Fruit fly (Drosophila melanogaster) whole organism, embryonic: ENCODE data around the gene bor.
A peak's percentile ranks its signal among the peaks of the same experiment; 100 is the strongest.

Experiments
- Antp ChIP-seq: fragments of 200-800 bp; sonication (Bioruptor generic); optimal IDR thresholded peaks from 3 replicates; lab custom pipeline; 2016; ENCODE audit warnings: missing biosample characterization, missing genetic modification characterization
- BEAF-32 ChIP-seq: fragments of 200-800 bp; sonication (Bioruptor generic); optimal IDR thresholded peaks from 3 replicates; lab custom pipeline; 2017; ENCODE audit warnings: missing biosample characterization, missing genetic modification characterization, mild to moderate bottlenecking, moderate library complexity, missing genetic modification reagents
- Blimp-1 ChIP-seq: fragments of 200-800 bp; sonication (Bioruptor generic); optimal IDR thresholded peaks from 3 replicates; lab custom pipeline; 2018; ENCODE audit warnings: missing biosample characterization, missing genetic modification characterization, mild to moderate bottlenecking, moderate library complexity, missing genetic modification reagents
- CG10209 ChIP-seq: fragments of 200-800 bp; sonication (Bioruptor generic); optimal IDR thresholded peaks from 3 replicates; lab custom pipeline; 2017; ENCODE audit warnings: missing biosample characterization, mild to moderate bottlenecking, missing genetic modification characterization, missing genetic modification reagents
- CG10959 ChIP-seq: fragments of 200-800 bp; sonication (Bioruptor generic); IDR thresholded peaks from 2 replicates; pipeline ENCODE4 v1.3.6; 2022; ENCODE audit warnings: missing biosample characterization, missing genetic modification characterization
- CG11247 ChIP-seq: fragments of 200-800 bp; sonication (Bioruptor generic); IDR thresholded peaks from 2 replicates; pipeline ENCODE4 v1.3.6; 2022; ENCODE audit warnings: missing biosample characterization, missing genetic modification characterization
- CG11723 ChIP-seq: fragments of 200-800 bp; sonication (Bioruptor generic); optimal IDR thresholded peaks from 2 replicates; lab custom pipeline; 2017; ENCODE audit warnings: missing biosample characterization, mild to moderate bottlenecking, missing genetic modification characterization
- CG13296 ChIP-seq: fragments of 200-800 bp; sonication (Bioruptor generic); optimal IDR thresholded peaks from 3 replicates; lab custom pipeline; 2018; ENCODE audit warnings: missing biosample characterization, mild to moderate bottlenecking, missing genetic modification characterization
- CG15011 ChIP-seq: fragments of 200-800 bp; sonication (Bioruptor generic); optimal IDR thresholded peaks from 3 replicates; lab custom pipeline; 2018; ENCODE audit warnings: missing biosample characterization, mild to moderate bottlenecking, missing genetic modification characterization
- CG17912 ChIP-seq: fragments of 200-800 bp; sonication (Bioruptor generic); optimal IDR thresholded peaks from 2 replicates; lab custom pipeline; 2018; ENCODE audit warnings: missing biosample characterization, mild to moderate bottlenecking, missing genetic modification characterization
- CG1832 ChIP-seq: fragments of 200-800 bp; sonication (Bioruptor generic); optimal IDR thresholded peaks from 2 replicates; lab custom pipeline; 2017; ENCODE audit warnings: missing biosample characterization, mild to moderate bottlenecking, missing genetic modification characterization, inconsistent platforms
- CG18476 ChIP-seq: fragments of 200-800 bp; sonication (Bioruptor generic); optimal IDR thresholded peaks from 2 replicates; lab custom pipeline; 2016; ENCODE audit warnings: missing biosample characterization, mild to moderate bottlenecking, missing genetic modification characterization
- CG2120 ChIP-seq: fragments of 200-800 bp; sonication (Bioruptor generic); optimal IDR thresholded peaks from 3 replicates; lab custom pipeline; 2016; ENCODE audit warnings: missing biosample characterization, missing genetic modification characterization
- CG2129 ChIP-seq: fragments of 200-800 bp; sonication (Bioruptor generic); IDR thresholded peaks from 2 replicates; pipeline ENCODE4 v1.3.6; 2022; ENCODE audit warnings: missing biosample characterization, missing genetic modification characterization; ENCODE audit not compliant: partially characterized antibody
- CG2889 ChIP-seq: fragments of 200-800 bp; sonication (Bioruptor generic); IDR thresholded peaks from 3 replicates; pipeline ENCODE4 v1.3.6; 2022; ENCODE audit warnings: missing biosample characterization, missing genetic modification characterization
- CG31224 ChIP-seq: fragments of 200-800 bp; sonication (Bioruptor generic); IDR thresholded peaks from 2 replicates; pipeline ENCODE4 v1.3.6; 2022; ENCODE audit warnings: missing biosample characterization, missing genetic modification characterization
- CG4707 ChIP-seq: fragments of 200-800 bp; sonication (Bioruptor generic); optimal IDR thresholded peaks from 2 replicates; lab custom pipeline; 2018; ENCODE audit warnings: missing biosample characterization, mild to moderate bottlenecking, missing genetic modification characterization, moderate library complexity
- CG4730 ChIP-seq: fragments of 200-800 bp; sonication (Bioruptor generic); IDR thresholded peaks from 2 replicates; pipeline ENCODE4 v1.3.6; 2022; ENCODE audit warnings: missing biosample characterization, missing genetic modification characterization
- CG9932 ChIP-seq: fragments of 200-800 bp; sonication (Bioruptor generic); IDR thresholded peaks from 2 replicates; pipeline ENCODE4 v1.3.6; 2022; ENCODE audit warnings: missing biosample characterization, missing genetic modification characterization
- CrebB ChIP-seq: fragments of 200-800 bp; sonication (Bioruptor generic); optimal IDR thresholded peaks from 3 replicates; lab custom pipeline; 2018; ENCODE audit warnings: missing biosample characterization, mild to moderate bottlenecking, missing genetic modification characterization
- Dip3 ChIP-seq: fragments of 200-800 bp; sonication (Bioruptor generic); optimal IDR thresholded peaks from 3 replicates; lab custom pipeline; 2016; ENCODE audit warnings: missing biosample characterization, missing genetic modification characterization
- Elba2 ChIP-seq: fragments of 200-800 bp; sonication (Bioruptor generic); optimal IDR thresholded peaks from 3 replicates; lab custom pipeline; 2016; ENCODE audit warnings: missing biosample characterization, missing genetic modification characterization
- GATAe ChIP-seq: fragments of 200-800 bp; sonication (Bioruptor generic); conservative IDR thresholded peaks from 2 replicates; pipeline ENCODE4 v1.3.6; 2022; ENCODE audit warnings: missing biosample characterization, missing genetic modification characterization
- Hmr ChIP-seq: fragments of 200-800 bp; sonication (Bioruptor generic); optimal IDR thresholded peaks from 3 replicates; lab custom pipeline; 2017; ENCODE audit warnings: mild to moderate bottlenecking, missing biosample characterization, missing genetic modification reagents, missing genetic modification characterization
- Hr3 ChIP-seq: fragments of 200-800 bp; sonication (Bioruptor generic); optimal IDR thresholded peaks from 3 replicates; lab custom pipeline; 2016; ENCODE audit warnings: missing biosample characterization, missing genetic modification characterization
- Hr51 ChIP-seq, 2 experiments: fragments of 200-800 bp; sonication (Bioruptor generic); optimal IDR thresholded peaks; 2 replicates in 1 of 2; 3 replicates in 1 of 2; lab custom pipeline; 2016 to 2018; ENCODE audit warnings: missing biosample characterization in 2 of 2, missing genetic modification characterization in 2 of 2, mild to moderate bottlenecking in 1 of 2, moderate library complexity in 1 of 2
- Neu2 ChIP-seq: fragments of 200-800 bp; sonication (Bioruptor generic); optimal IDR thresholded peaks from 3 replicates; lab custom pipeline; 2016; ENCODE audit warnings: missing biosample characterization, missing genetic modification characterization, borderline replicate concordance
- Oli ChIP-seq: fragments of 200-800 bp; sonication (Bioruptor generic); optimal IDR thresholded peaks from 2 replicates; lab custom pipeline; 2018; ENCODE audit warnings: missing biosample characterization, mild to moderate bottlenecking, missing genetic modification characterization, moderate library complexity
- PHDP ChIP-seq: fragments of 200-800 bp; sonication (Bioruptor generic); optimal IDR thresholded peaks from 3 replicates; lab custom pipeline; 2018; ENCODE audit warnings: missing biosample characterization, mild to moderate bottlenecking, missing genetic modification characterization, moderate library complexity
- Pdp1 ChIP-seq, 2 experiments: fragments of 200-800 bp; sonication (Bioruptor generic); optimal IDR thresholded peaks; 3 replicates each; lab custom pipeline; 2016; ENCODE audit warnings: missing biosample characterization in 2 of 2, missing genetic modification characterization in 2 of 2, mild to moderate bottlenecking in 1 of 2, moderate library complexity in 1 of 2
- Rfx ChIP-seq: fragments of 200-800 bp; sonication (Bioruptor generic); IDR thresholded peaks from 2 replicates; pipeline ENCODE4 v1.3.6; 2022; ENCODE audit warnings: missing biosample characterization, missing genetic modification characterization
- Scr ChIP-seq: fragments of 200-800 bp; sonication (Bioruptor generic); IDR thresholded peaks from 2 replicates; pipeline ENCODE4 v1.3.6; 2022; ENCODE audit warnings: missing biosample characterization, missing genetic modification characterization; ENCODE audit not compliant: partially characterized antibody
- Sin3A ChIP-seq: fragments of >200 bp; optimal IDR thresholded peaks from 2 replicates; lab custom pipeline; 2018
- Sry-β ChIP-seq: fragments of 200-800 bp; sonication (Bioruptor generic); optimal IDR thresholded peaks from 2 replicates; lab custom pipeline; 2018; ENCODE audit warnings: missing biosample characterization, mild to moderate bottlenecking, missing genetic modification characterization, moderate library complexity
- Ssrp ChIP-seq: fragments of 200-800 bp; sonication (Bioruptor generic); optimal IDR thresholded peaks from 2 replicates; lab custom pipeline; 2018; ENCODE audit warnings: missing biosample characterization, mild to moderate bottlenecking, missing genetic modification characterization, moderate library complexity
- ap ChIP-seq: fragments of 200-800 bp; sonication (Bioruptor generic); IDR thresholded peaks from 2 replicates; pipeline ENCODE4 v1.3.6; 2022; ENCODE audit warnings: missing biosample characterization, missing genetic modification characterization
- bbx ChIP-seq: fragments of 200-800 bp; sonication (Bioruptor generic); IDR thresholded peaks from 2 replicates; pipeline ENCODE4 v1.3.6; 2022; ENCODE audit warnings: missing biosample characterization, missing genetic modification characterization; ENCODE audit not compliant: partially characterized antibody
- bcd ChIP-seq: fragments of 200-800 bp; sonication (Bioruptor generic); optimal IDR thresholded peaks from 2 replicates; lab custom pipeline; 2017; ENCODE audit warnings: missing biosample characterization, mild to moderate bottlenecking, missing genetic modification characterization
- dmrt99B ChIP-seq: fragments of 200-800 bp; sonication (Bioruptor generic); optimal IDR thresholded peaks from 2 replicates; lab custom pipeline; 2018; ENCODE audit warnings: missing biosample characterization, mild to moderate bottlenecking, missing genetic modification characterization, moderate library complexity
- hb ChIP-seq: fragments of 200-800 bp; sonication (Bioruptor generic); IDR thresholded peaks from 3 replicates; pipeline ENCODE4 v1.3.6; 2022; ENCODE audit warnings: missing biosample characterization, missing genetic modification characterization; ENCODE audit not compliant: partially characterized antibody
- kay ChIP-seq: fragments of 200-800 bp; sonication (Bioruptor generic); optimal IDR thresholded peaks from 2 replicates; lab custom pipeline; 2016; ENCODE audit warnings: missing biosample characterization, missing genetic modification characterization
- lmd ChIP-seq: fragments of 200-800 bp; sonication (Bioruptor generic); IDR thresholded peaks from 2 replicates; pipeline ENCODE4 v1.3.6; 2022; ENCODE audit warnings: missing biosample characterization, missing genetic modification characterization
- nmo ChIP-seq: fragments of 200-800 bp; sonication (Bioruptor generic); optimal IDR thresholded peaks from 2 replicates; lab custom pipeline; 2018; ENCODE audit warnings: missing biosample characterization, mild to moderate bottlenecking, missing genetic modification characterization, moderate library complexity
- org-1 ChIP-seq: fragments of 200-800 bp; sonication (Bioruptor generic); optimal IDR thresholded peaks from 2 replicates; lab custom pipeline; 2017; ENCODE audit warnings: missing biosample characterization, missing genetic modification characterization
- peb ChIP-seq: fragments of 200-800 bp; sonication (Bioruptor generic); IDR thresholded peaks from 2 replicates; pipeline ENCODE4 v1.3.6; 2022; ENCODE audit warnings: missing biosample characterization, missing genetic modification characterization
- sc ChIP-seq, 3 experiments: fragments of >200 bp in 2 of 3; fragments of 200-800 bp in 1 of 3; sonication (Bioruptor generic) in 1 of 3; optimal IDR thresholded peaks; 2 replicates in 2 of 3; 3 replicates in 1 of 3; lab custom pipeline; 2017; ENCODE audit warnings: mild to moderate bottlenecking in 1 of 3, missing biosample characterization in 1 of 3, missing genetic modification characterization in 1 of 3, missing genetic modification reagents in 1 of 3
- tap ChIP-seq: fragments of 200-800 bp; optimal IDR thresholded peaks from 3 replicates; lab custom pipeline; 2019; ENCODE audit warnings: missing biosample characterization, mild to moderate bottlenecking, missing genetic modification characterization, moderate library complexity

bor gene

dm6 chr3R:16223252-16224037 lies 40.5 kb downstream of the bor start (continued):
- TF ChIP-seq bbx (peak; percentile 50), dmrt99B (peak; percentile 72), CG2120 (peak; percentile 15), Sin3A (lab: Kevin White, UChicago) (no peak), lmd (GFP tag; lab: Robert Waterston, UW) (no peak), CG4707 (GFP tag; lab: Kevin White, UChicago) (peak; percentile 32), CrebB (tag; lab: Kevin White, UChicago) (peak; percentile 18), Antp (GFP tag; lab: Kevin White, UChicago) (peak; percentile 8), hb (no peak), Hr3 (peak; percentile 28), Neu2 (GFP tag; lab: Kevin White, UChicago) (no peak), Dip3 (GFP tag; lab: Kevin White, UChicago) (peak; percentile 3), org-1 (GFP tag; lab: Kevin White, UChicago) (peak; percentile 39), CG9932 (GFP tag; lab: Robert Waterston, UW) (peak; percentile 34; the same call in 1 of the 2 replicates), CG10209 (GFP tag; lab: Kevin White, UChicago) (no peak), ap (no peak), kay (no peak), Elba2 (GFP tag; lab: Kevin White, UChicago) (no peak), CG15011 (GFP tag; lab: Kevin White, UChicago) (peak; percentile 25), CG2129 (no peak), CG18476 (GFP tag; lab: Kevin White, UChicago) (peak; percentile 42), CG2889 (GFP tag; lab: Robert Waterston, UW) (no peak), sc (optimal IDR thresholded peaks at IDR 0.05; lab: Kevin White, UChicago) (no peak), sc (GFP tag; optimal IDR thresholded peaks at IDR 0.05; lab: Kevin White, UChicago) (no peak), Sry-β (no peak), CG10959 (GFP tag; lab: Robert Waterston, UW) (peak; percentile 44; the same call in 1 of the 2 replicates), nmo (GFP tag; lab: Kevin White, UChicago) (peak; percentile 43), peb (GFP tag; lab: Robert Waterston, UW) (no peak), Rfx (GFP tag; lab: Robert Waterston, UW) (peak; percentile 30; the same call in 1 of the 2 replicates), Hmr (GFP tag; lab: Kevin White, UChicago) (peak; percentile 42), PHDP (peak; percentile 30), Scr (GFP tag; lab: Robert Waterston, UW) (no peak), CG31224 (GFP tag; lab: Robert Waterston, UW) (no peak), Ssrp (peak; percentile 35), Blimp-1 (GFP tag; lab: Kevin White, UChicago) (peak; percentile 25), CG1832 (GFP tag; lab: Kevin White, UChicago) (no peak), Oli (tag; lab: Kevin White, UChicago) (peak; percentile 51), GATAe (GFP tag; lab: Robert Waterston, UW) (no peak), CG4730 (no peak), tap (peak; percentile 21), CG13296 (GFP tag; lab: Kevin White, UChicago) (peak; percentile 13), bcd (GFP tag; lab: Kevin White, UChicago) (peak; percentile 4), BEAF-32 (no peak), CG11247 (GFP tag; lab: Robert Waterston, UW) (peak; percentile 43; the same call in 1 of the 2 replicates), Hr51 (GFP tag; optimal IDR thresholded peaks at IDR 0.05; lab: Kevin White, UChicago) (peak in 1 of 2 experiments; percentile 65), CG17912 (no peak), CG11723 (GFP tag; lab: Kevin White, UChicago) (no peak), Pdp1 (GFP tag; optimal IDR thresholded peaks at IDR 0.05; lab: Kevin White, UChicago) (peak in 1 of 2 experiments; percentile 0)
